Worm (Caenorhabditis elegans) whole organism, L1 larva: Measurements from ENCODE around the gene R08D7.4.

Experiments
- C04F5.9 ChIP-seq: sonication (generic microtip); optimal IDR thresholded peaks from 2 replicates; lab custom pipeline; 2016; ENCODE audit warnings: missing genetic modification characterization, missing compliant biosample characterization
- C16A3.4 ChIP-seq: fragments of 150-350 bp; optimal IDR thresholded peaks from 2 replicates; lab custom pipeline; 2014; ENCODE audit warnings: missing biosample characterization, missing genetic modification characterization
- C34B4.2 ChIP-seq: sonication (generic microtip); optimal IDR thresholded peaks from 2 replicates; lab custom pipeline; 2017; ENCODE audit warnings: mild to moderate bottlenecking, missing genetic modification characterization, missing compliant biosample characterization
- F16B12.6 ChIP-seq: fragments of 150-350 bp; optimal IDR thresholded peaks from 2 replicates; lab custom pipeline; 2014; ENCODE audit warnings: missing biosample characterization, missing genetic modification characterization
- Y116A8C.19 ChIP-seq: sonication (generic microtip); optimal IDR thresholded peaks from 2 replicates; lab custom pipeline; 2016; ENCODE audit warnings: missing compliant biosample characterization, missing genetic modification characterization, borderline replicate concordance
- aha-1 ChIP-seq: fragments of 150-350 bp; optimal IDR thresholded peaks from 2 replicates; lab custom pipeline; 2014; ENCODE audit warnings: missing biosample characterization, missing genetic modification characterization
- aly-2 ChIP-seq: fragments of 150-350 bp; optimal IDR thresholded peaks from 2 replicates; lab custom pipeline; 2014; ENCODE audit warnings: missing biosample characterization, missing genetic modification characterization
- blmp-1 ChIP-seq: fragments of 150-350 bp; optimal IDR thresholded peaks from 2 replicates; lab custom pipeline; 2014; ENCODE audit warnings: missing biosample characterization, missing genetic modification characterization
- ceh-8 ChIP-seq: fragments of 200-800 bp; sonication (Bioruptor generic); optimal IDR thresholded peaks from 2 replicates; lab custom pipeline; 2018; ENCODE audit warnings: mild to moderate bottlenecking, missing genetic modification characterization, moderate library complexity, missing compliant biosample characterization
- ceh-90 ChIP-seq: sonication (generic microtip); optimal IDR thresholded peaks from 2 replicates; lab custom pipeline; 2016; ENCODE audit warnings: missing genetic modification characterization, missing compliant biosample characterization
- dsc-1 ChIP-seq: sonication (generic microtip); optimal IDR thresholded peaks from 2 replicates; lab custom pipeline; 2016; ENCODE audit warnings: mild to moderate bottlenecking, missing genetic modification characterization, missing compliant biosample characterization
- efl-1 ChIP-seq, 4 experiments: fragments of 150-350 bp; optimal IDR thresholded peaks in 3 of 4; peaks in 1 of 4; 1 replicate in 1 of 4; 2 replicates in 3 of 4; lab custom pipeline; 2014; ENCODE audit warnings: missing biosample characterization in 2 of 4, missing genetic modification characterization in 2 of 4, missing genetic modification reagents in 2 of 4
- efl-3 ChIP-seq: fragments of 200-800 bp; sonication (Bioruptor generic); optimal IDR thresholded peaks from 2 replicates; lab custom pipeline; 2018; ENCODE audit warnings: mild to moderate bottlenecking, missing genetic modification characterization, missing compliant biosample characterization
- elt-2 ChIP-seq: sonication (generic microtip); optimal IDR thresholded peaks from 2 replicates; lab custom pipeline; 2016; ENCODE audit warnings: missing genetic modification characterization, mild to moderate bottlenecking, inconsistent platforms, missing compliant biosample characterization, missing genetic modification reagents
- ets-5 ChIP-seq: fragments of 200-800 bp; sonication (Bioruptor generic); IDR thresholded peaks from 2 replicates; pipeline ENCODE4 v1.3.6; 2022; ENCODE audit warnings: missing genetic modification characterization, missing compliant biosample characterization
- fkh-10 ChIP-seq: sonication (generic microtip); optimal IDR thresholded peaks from 2 replicates; lab custom pipeline; 2017; ENCODE audit warnings: missing biosample characterization, missing genetic modification reagents, missing genetic modification characterization
- fkh-8 ChIP-seq: sonication (generic microtip); optimal IDR thresholded peaks from 2 replicates; lab custom pipeline; 2016; ENCODE audit warnings: mild to moderate bottlenecking, missing genetic modification characterization, missing compliant biosample characterization
- hlh-4 ChIP-seq: sonication (generic microtip); optimal IDR thresholded peaks from 2 replicates; lab custom pipeline; 2016; ENCODE audit warnings: mild to moderate bottlenecking, missing genetic modification characterization, missing compliant biosample characterization
- hpl-2 ChIP-seq: fragments of 150-350 bp; optimal IDR thresholded peaks from 2 replicates; lab custom pipeline; 2014; ENCODE audit warnings: missing biosample characterization, missing genetic modification reagents, missing genetic modification characterization
- isw-1 ChIP-seq: fragments of 200-800 bp; sonication (Bioruptor generic); IDR thresholded peaks from 2 replicates; pipeline ENCODE4 v1.3.6; 2022; ENCODE audit warnings: missing genetic modification characterization, missing compliant biosample characterization
- jun-1 ChIP-seq: fragments of 150-350 bp; optimal IDR thresholded peaks from 2 replicates; lab custom pipeline; 2014; ENCODE audit warnings: missing biosample characterization, missing genetic modification reagents, missing genetic modification characterization
- lin-13 ChIP-seq: fragments of 150-350 bp; optimal IDR thresholded peaks from 2 replicates; lab custom pipeline; 2014; ENCODE audit warnings: missing biosample characterization, missing genetic modification reagents, missing genetic modification characterization
- lin-15B ChIP-seq: fragments of 150-350 bp; sonication (generic microtip); optimal IDR thresholded peaks from 3 replicates; lab custom pipeline; 2014; ENCODE audit warnings: missing biosample characterization, missing genetic modification characterization
- lin-35 ChIP-seq, 2 experiments: fragments of 150-350 bp; optimal IDR thresholded peaks; 2 replicates each; lab custom pipeline; 2014; ENCODE audit warnings: missing biosample characterization in 2 of 2, missing genetic modification characterization in 2 of 2, missing genetic modification reagents in 2 of 2
- lir-3 ChIP-seq: sonication (generic microtip); optimal IDR thresholded peaks from 2 replicates; lab custom pipeline; 2016; ENCODE audit warnings: mild to moderate bottlenecking, missing genetic modification characterization, moderate library complexity, missing compliant biosample characterization; ENCODE audit not compliant: poor library complexity
- mdl-1 ChIP-seq, 2 experiments: fragments of 150-350 bp; optimal IDR thresholded peaks; 2 replicates each; lab custom pipeline; 2014 to 2017; ENCODE audit warnings: missing biosample characterization in 2 of 2, missing genetic modification characterization in 2 of 2, inconsistent platforms in 1 of 2
- mef-2 ChIP-seq: fragments of 150-350 bp; optimal IDR thresholded peaks from 2 replicates; lab custom pipeline; 2014; ENCODE audit warnings: missing biosample characterization, missing genetic modification characterization
- nhr-12 ChIP-seq: sonication (generic microtip); optimal IDR thresholded peaks from 2 replicates; lab custom pipeline; 2017; ENCODE audit warnings: missing biosample characterization, missing genetic modification characterization
- nhr-19 ChIP-seq: fragments of 200-800 bp; sonication (Bioruptor generic); conservative IDR thresholded peaks from 2 replicates; pipeline ENCODE4 v1.3.6; 2022; ENCODE audit warnings: missing genetic modification characterization, missing compliant biosample characterization
- nhr-28 ChIP-seq: fragments of 150-350 bp; optimal IDR thresholded peaks from 2 replicates; lab custom pipeline; 2014; ENCODE audit warnings: missing biosample characterization, missing genetic modification characterization
- nhr-76 ChIP-seq: sonication (generic microtip); optimal IDR thresholded peaks from 2 replicates; lab custom pipeline; 2017; ENCODE audit warnings: missing biosample characterization, missing genetic modification characterization
- nhr-84 ChIP-seq: sonication (generic microtip); optimal IDR thresholded peaks from 2 replicates; lab custom pipeline; 2017; ENCODE audit warnings: missing biosample characterization, missing genetic modification characterization
- nhr-85 ChIP-seq: sonication (generic microtip); peaks from one replicate; lab custom pipeline; 2016; ENCODE audit warnings: missing genetic modification characterization, inconsistent platforms, missing compliant biosample characterization
- pag-3 ChIP-seq: sonication (generic microtip); optimal IDR thresholded peaks from 2 replicates; lab custom pipeline; 2017; ENCODE audit warnings: missing genetic modification characterization, mild to moderate bottlenecking, missing compliant biosample characterization, antibody characterized with exemption, borderline replicate concordance; ENCODE audit not compliant: insufficient read depth
- pax-3 ChIP-seq: fragments of 200-800 bp; sonication (Bioruptor generic); optimal IDR thresholded peaks from 2 replicates; lab custom pipeline; 2018; ENCODE audit warnings: mild to moderate bottlenecking, missing genetic modification characterization, moderate library complexity, missing compliant biosample characterization
- pqm-1 ChIP-seq: sonication (generic microtip); optimal IDR thresholded peaks from 3 replicates; lab custom pipeline; 2017; ENCODE audit warnings: missing biosample characterization, missing genetic modification characterization
- rnt-1 ChIP-seq: sonication (generic microtip); optimal IDR thresholded peaks from 2 replicates; lab custom pipeline; 2016; ENCODE audit warnings: mild to moderate bottlenecking, missing genetic modification characterization, moderate library complexity, missing compliant biosample characterization
- snpc-4 ChIP-seq: fragments of 150-350 bp; optimal IDR thresholded peaks from 2 replicates; lab custom pipeline; 2014; ENCODE audit warnings: missing biosample characterization, missing genetic modification characterization
- snu-23 ChIP-seq: sonication (generic microtip); optimal IDR thresholded peaks from 2 replicates; lab custom pipeline; 2016; ENCODE audit warnings: missing genetic modification characterization, missing compliant biosample characterization
- sox-4 ChIP-seq: sonication (generic microtip); optimal IDR thresholded peaks from 2 replicates; lab custom pipeline; 2016; ENCODE audit warnings: missing genetic modification characterization, missing compliant biosample characterization
- sptf-1 ChIP-seq: fragments of 150-350 bp; optimal IDR thresholded peaks from 2 replicates; lab custom pipeline; 2014; ENCODE audit warnings: missing biosample characterization, missing genetic modification characterization
- sup-37 ChIP-seq: fragments of 200-800 bp; sonication (Bioruptor generic); optimal IDR thresholded peaks from 2 replicates; lab custom pipeline; 2018; ENCODE audit warnings: mild to moderate bottlenecking, missing genetic modification characterization, missing compliant biosample characterization
- swsn-7 ChIP-seq: sonication (generic microtip); optimal IDR thresholded peaks from 2 replicates; lab custom pipeline; 2016; ENCODE audit warnings: missing genetic modification characterization, missing compliant biosample characterization
- tbx-2 ChIP-seq: sonication (generic microtip); optimal IDR thresholded peaks from 2 replicates; lab custom pipeline; 2016; ENCODE audit warnings: missing genetic modification characterization, missing compliant biosample characterization
- unc-130 ChIP-seq: fragments of 150-350 bp; optimal IDR thresholded peaks from 2 replicates; lab custom pipeline; 2017; ENCODE audit warnings: missing biosample characterization, missing genetic modification characterization, inconsistent platforms
- unc-62 ChIP-seq: fragments of 150-350 bp; optimal IDR thresholded peaks from 2 replicates; lab custom pipeline; 2014; ENCODE audit warnings: missing biosample characterization, missing genetic modification reagents, missing genetic modification characterization
- unc-86 ChIP-seq: sonication (generic microtip); optimal IDR thresholded peaks from 2 replicates; lab custom pipeline; 2016; ENCODE audit warnings: missing genetic modification characterization, missing compliant biosample characterization
- unc-98 ChIP-seq: fragments of 200-800 bp; sonication (Bioruptor generic); IDR thresholded peaks from 2 replicates; pipeline ENCODE4 v1.3.6; 2022; ENCODE audit warnings: missing genetic modification characterization, missing compliant biosample characterization
- vab-15 ChIP-seq: sonication (generic microtip); optimal IDR thresholded peaks from 2 replicates; lab custom pipeline; 2017; ENCODE audit warnings: missing genotype, mild to moderate bottlenecking, missing genetic modification characterization, missing compliant biosample characterization
- xbp-1 ChIP-seq: sonication (generic microtip); optimal IDR thresholded peaks from 2 replicates; lab custom pipeline; 2016; ENCODE audit warnings: missing genetic modification characterization, missing compliant biosample characterization
- ztf-11 ChIP-seq, 2 experiments: sonication (generic microtip); optimal IDR thresholded peaks; 2 replicates each; lab custom pipeline; 2016 to 2017; ENCODE audit warnings: missing genetic modification characterization in 2 of 2, missing biosample characterization in 1 of 2, missing compliant biosample characterization in 1 of 2

Gene R08D7.4

DNA sequence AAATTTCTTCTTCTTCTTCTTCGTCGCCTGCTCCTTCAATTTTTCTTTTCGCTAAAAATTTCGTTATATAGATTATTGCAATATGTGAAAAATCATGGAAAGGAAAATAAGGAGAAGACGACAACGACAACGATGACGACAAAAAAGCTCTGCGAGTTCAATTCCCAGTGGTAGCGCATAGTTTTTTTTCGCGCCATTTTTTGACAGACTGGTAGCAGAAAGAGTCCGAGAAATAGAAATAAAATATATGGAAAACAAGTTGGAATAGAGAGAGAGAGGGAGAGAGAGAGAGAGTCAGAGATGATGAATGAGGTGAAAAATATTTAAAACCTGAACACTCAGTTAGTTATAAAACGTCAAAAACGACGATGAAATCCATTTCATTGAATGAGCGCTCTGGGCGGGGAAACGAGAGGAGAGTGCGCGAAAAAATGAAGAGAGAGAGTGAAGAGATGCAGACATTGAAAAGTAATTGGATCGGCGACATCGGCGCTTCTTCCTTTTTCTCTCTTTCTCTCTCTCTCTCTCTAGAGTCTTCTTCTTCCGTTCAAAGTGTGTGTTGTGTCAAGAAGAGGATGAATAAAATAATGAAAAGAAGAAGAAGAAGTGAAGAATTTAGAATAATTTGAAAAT, 10.3 kb downstream of the R08D7.4 start, which contains the start of gene pde-2 (continued):
- TF ChIP-seq snpc-4 (tag; lab: Kevin White, UChicago) (no peak), ets-5 (GFP tag; lab: Robert Waterston, UW) (no peak), nhr-28 (tag; lab: Kevin White, UChicago) (no peak), lin-35 (GFP tag; optimal IDR thresholded peaks at IDR 0.05; lab: Kevin White, UChicago) (peak; percentile 8 to 45), swsn-7 (peak; percentile 51), lin-13 (no peak), unc-62 (no peak), hpl-2 (no peak), efl-1 (optimal IDR thresholded peaks at IDR 0.05; lab: Kevin White, UChicago) (peak; percentile 19 to 45), efl-1 (GFP tag; optimal IDR thresholded peaks at IDR 0.05 in 1 of 2; lab: Kevin White, UChicago) (no peak), elt-2 (tag; lab: Kevin White, UChicago) (no peak), nhr-12 (tag; lab: Kevin White, UChicago) (no peak), sptf-1 (no peak), dsc-1 (tag; lab: Kevin White, UChicago) (peak; percentile 26), tbx-2 (tag; lab: Kevin White, UChicago) (peak; percentile 54), nhr-76 (tag; lab: Kevin White, UChicago) (no peak), C04F5.9 (tag; lab: Kevin White, UChicago) (no peak), sup-37 (GFP tag; lab: Kevin White, UChicago) (no peak), nhr-85 (peak; percentile 78), jun-1 (tag; lab: Kevin White, UChicago) (no peak), vab-15 (tag; lab: Kevin White, UChicago) (no peak), nhr-84 (tag; lab: Kevin White, UChicago) (no peak), rnt-1 (tag; lab: Kevin White, UChicago) (peak; percentile 14), ztf-11 (tag; optimal IDR thresholded peaks at IDR 0.05; lab: Kevin White, UChicago) (no peak), Y116A8C.19 (tag; lab: Kevin White, UChicago) (no peak), ceh-8 (GFP tag; lab: Kevin White, UChicago) (no peak), blmp-1 (peak; percentile 78), xbp-1 (peak; percentile 28), mef-2 (tag; lab: Kevin White, UChicago) (no peak), mdl-1 (tag; optimal IDR thresholded peaks at IDR 0.05; lab: Kevin White, UChicago) (peak in 1 of 2 experiments; percentile 32), pax-3 (tag; lab: Kevin White, UChicago) (no peak), lin-15B (tag; lab: Kevin White, UChicago) (no peak), lir-3 (tag; lab: Kevin White, UChicago) (peak; percentile 39), unc-86 (peak; percentile 5), C16A3.4 (tag; lab: Kevin White, UChicago) (peak; percentile 14), nhr-19 (peak; percentile 35; the same call in 1 of the 2 replicates), unc-130 (tag; lab: Kevin White, UChicago) (no peak), fkh-8 (peak; percentile 18), aly-2 (no peak), pag-3 (tag; lab: Kevin White, UChicago) (no peak), snu-23 (GFP tag; lab: Kevin White, UChicago) (peak; percentile 60), hlh-4 (tag; lab: Kevin White, UChicago) (no peak), efl-3 (GFP tag; lab: Kevin White, UChicago) (no peak), pqm-1 (no peak), unc-98 (no peak), aha-1 (tag; lab: Kevin White, UChicago) (no peak), C34B4.2 (tag; lab: Kevin White, UChicago) (no peak), F16B12.6 (no peak), isw-1 (GFP tag; lab: Robert Waterston, UW) (no peak), fkh-10 (GFP tag; lab: Kevin White, UChicago) (peak; percentile 63), sox-4 (no peak), ceh-90 (no peak)
- TF ChIP-seq, all 84 proteins: peak for 27
